Fruit fly (Drosophila melanogaster): ENCODE data around the gene Kr-h2.

Kr-h2 gene

DNA sequence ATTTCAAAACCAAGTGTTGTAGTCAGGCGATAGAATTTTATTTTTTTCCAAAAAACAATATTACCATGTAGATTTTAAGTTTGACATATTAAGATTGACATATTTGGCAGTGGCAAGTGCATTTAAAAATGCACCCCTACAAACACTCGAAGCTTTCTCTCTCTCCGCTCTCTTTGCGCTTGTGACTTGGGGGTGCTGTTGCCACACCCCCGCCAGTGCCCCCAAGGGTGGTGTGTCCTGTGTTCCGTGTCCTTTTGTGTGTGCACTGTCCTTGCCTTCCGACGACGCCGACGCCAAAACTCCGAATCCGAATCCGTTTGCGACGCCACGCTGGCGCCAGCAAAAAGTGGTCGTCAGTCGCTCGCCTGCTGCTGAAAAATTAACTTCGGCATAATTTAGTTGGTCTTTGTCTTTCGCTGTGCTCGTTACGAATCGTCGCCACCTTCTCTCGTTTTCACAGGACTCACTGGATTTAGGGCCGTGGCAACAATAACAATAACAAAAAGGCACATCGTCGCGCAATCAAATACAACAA is 38.6 kb downstream of the Kr-h2 start:
- TF ChIP-seq EcR (GFP tag; optimal IDR thresholded peaks at IDR 0.05) (no peak), CG8478 (optimal IDR thresholded peaks at IDR 0.05) (no peak), psq (optimal IDR thresholded peaks at IDR 0.05) (no peak), pan (optimal IDR thresholded peaks at IDR 0.05) (no peak), usp (GFP tag; optimal IDR thresholded peaks at IDR 0.05) (no peak), Dll (optimal IDR thresholded peaks at IDR 0.05) (no peak)

DNA sequence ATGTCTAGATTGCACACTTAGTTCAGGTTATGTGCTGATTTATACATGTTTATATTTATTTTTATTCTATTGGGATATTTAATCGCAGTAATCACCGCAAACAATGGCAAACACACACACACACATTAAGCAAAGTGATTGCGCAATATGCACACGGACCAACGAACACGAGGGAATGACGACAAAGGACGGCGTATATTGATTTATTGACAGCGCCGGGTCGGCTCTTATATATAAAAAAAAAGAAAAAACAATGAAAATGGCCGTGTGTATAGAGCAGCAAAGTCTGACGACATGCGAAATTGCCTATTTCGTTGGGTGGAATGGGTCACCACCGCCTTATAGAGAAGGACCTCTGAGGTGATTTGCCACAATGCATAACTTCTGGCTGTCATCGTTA is 40.0 kb downstream of the Kr-h2 start:
- TF ChIP-seq EcR (GFP tag; optimal IDR thresholded peaks at IDR 0.05) = no peak
- no peak for TF ChIP-seq usp (GFP tag; optimal IDR thresholded peaks at IDR 0.05)
- no peak for TF ChIP-seq CG8478 (optimal IDR thresholded peaks at IDR 0.05)
- no peak for TF ChIP-seq Dll (optimal IDR thresholded peaks at IDR 0.05)
- TF ChIP-seq psq (optimal IDR thresholded peaks at IDR 0.05) = no peak
- no peak for TF ChIP-seq pan (optimal IDR thresholded peaks at IDR 0.05)

DNA sequence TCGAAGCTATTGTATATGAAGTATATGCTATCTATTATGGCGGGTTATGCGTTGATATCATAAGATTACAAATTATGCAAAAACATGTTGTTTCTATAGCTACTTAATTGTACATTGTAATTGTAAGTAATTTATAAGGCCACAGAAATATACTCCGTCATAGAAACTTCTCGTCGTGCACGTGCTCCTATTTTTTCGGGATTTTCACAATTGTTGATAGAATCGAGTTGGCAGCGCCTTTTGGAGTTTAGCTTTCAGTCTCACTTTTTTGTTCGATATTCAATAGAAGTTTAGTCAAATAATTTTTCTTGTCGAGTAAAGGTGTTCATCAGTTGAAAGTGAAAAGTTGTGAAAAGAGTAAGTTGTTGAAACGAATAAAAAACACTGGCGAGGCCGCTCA is 47.4 kb downstream of the Kr-h2 start, which contains the start of gene CG31642:
CG31642 (plus strand) TSS at position 301 of the 400 bp plus-strand sequence.
- TF ChIP-seq CG8478 (optimal IDR thresholded peaks at IDR 0.05) (no peak), usp (GFP tag; optimal IDR thresholded peaks at IDR 0.05) (no peak)

Measured in whole organism.